Fruit fly (Drosophila melanogaster) Kc167 (cell line): ENCODE measurements around the gene mrt.

Experiments
- Myc ChIP-seq: fragments of >200 bp; optimal IDR thresholded peaks from 2 replicates; lab custom pipeline; 2017; ENCODE audit warnings: missing external identifiers
- Sin3A ChIP-seq: fragments of >200 bp; optimal IDR thresholded peaks from 2 replicates; lab custom pipeline; 2018; ENCODE audit warnings: missing external identifiers
- h ChIP-seq: fragments of >200 bp; optimal IDR thresholded peaks from 3 replicates; lab custom pipeline; 2018; ENCODE audit warnings: missing external identifiers
- insv ChIP-seq: fragments of >200 bp; optimal IDR thresholded peaks from 3 replicates; lab custom pipeline; 2018; ENCODE audit warnings: missing external identifiers
- psq ChIP-seq: fragments of >200 bp; optimal IDR thresholded peaks from 2 replicates; lab custom pipeline; 2017; ENCODE audit warnings: missing external identifiers
- ttk ChIP-seq: sonication (Bioruptor generic); optimal IDR thresholded peaks from 2 replicates; lab custom pipeline; 2017; ENCODE audit warnings: missing external identifiers

mrt gene

dm6 chr3R:27279478-27279877 is 3.0 kb downstream of the mrt start:
- TF ChIP-seq h (lab: Kevin White, UChicago) (no peak), psq (lab: Kevin White, UChicago) (no peak), ttk (lab: Kevin White, UChicago) (peak; percentile 97), Sin3A (no peak)

- no peak for TF ChIP-seq psq (lab: Kevin White, UChicago)
- no peak for TF ChIP-seq insv (lab: Kevin White, UChicago)
- TF ChIP-seq ttk (lab: Kevin White, UChicago): no peak
- TF ChIP-seq h (lab: Kevin White, UChicago): no peak
- TF ChIP-seq Myc (lab: Kevin White, UChicago): no peak
- TF ChIP-seq Sin3A: no peak
Measured at dm6 chr3R:27274533-27275447, 7.7 kb downstream of the mrt start, which contains the start of gene CG5938. Gene CG5938, plus strand, starts transcription at chr3R:27274794.

DNA sequence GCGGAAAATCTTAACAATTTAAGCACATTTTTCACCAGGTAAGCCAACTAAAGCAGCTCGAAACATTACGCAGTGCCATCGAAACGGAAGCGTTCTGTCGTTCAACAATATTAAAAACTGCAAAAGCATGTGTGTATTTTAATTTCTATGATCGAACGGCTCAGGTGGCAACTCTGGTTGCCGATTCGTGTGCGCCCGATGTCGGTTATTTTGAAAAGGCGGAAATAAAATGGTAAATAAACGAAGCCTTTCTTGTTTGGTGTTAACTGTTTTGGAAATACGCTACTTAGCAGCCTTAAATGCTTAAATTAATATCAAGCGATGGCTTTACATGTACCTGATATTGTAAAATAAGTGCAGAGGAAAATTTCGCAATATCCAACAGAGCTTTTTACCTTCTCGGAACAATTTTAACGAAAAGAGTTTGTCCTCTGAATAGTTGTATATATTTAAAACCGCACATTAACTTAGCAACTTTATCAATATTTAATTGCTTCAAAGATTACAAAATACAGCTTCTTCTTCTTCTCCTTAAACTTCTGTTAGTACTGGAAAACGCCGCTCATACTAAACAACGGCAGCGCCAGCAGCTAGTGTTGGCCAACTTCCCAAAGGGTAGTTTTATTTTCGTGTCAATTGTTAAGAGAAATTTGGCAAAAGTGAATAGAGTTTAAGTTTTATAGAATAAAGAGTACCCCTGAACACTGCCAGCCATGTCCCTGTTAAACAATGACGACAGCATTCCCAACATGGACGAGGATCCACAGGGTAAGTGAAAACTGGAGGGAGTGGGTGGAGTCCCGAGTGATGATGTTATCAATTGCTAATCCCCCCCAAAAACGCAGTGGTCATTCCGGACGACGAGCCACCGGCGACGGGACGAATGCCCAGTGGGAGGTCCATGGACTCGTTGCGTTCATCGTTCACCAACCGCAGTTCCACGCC is 9.1 kb downstream of the mrt start, which contains the start of gene CG5934:
TSS of gene CG5934 (plus strand) at position 588 of the 945 bp plus-strand sequence.
- TF ChIP-seq h (lab: Kevin White, UChicago) (no peak), psq (lab: Kevin White, UChicago) (no peak), insv (lab: Kevin White, UChicago) (no peak), ttk (lab: Kevin White, UChicago) (no peak), Myc (lab: Kevin White, UChicago) (no peak), Sin3A (no peak)

- no peak for TF ChIP-seq ttk (lab: Kevin White, UChicago)
Measured at dm6 chr3R:27272233-27272632, 10.2 kb downstream of the mrt start.

DNA sequence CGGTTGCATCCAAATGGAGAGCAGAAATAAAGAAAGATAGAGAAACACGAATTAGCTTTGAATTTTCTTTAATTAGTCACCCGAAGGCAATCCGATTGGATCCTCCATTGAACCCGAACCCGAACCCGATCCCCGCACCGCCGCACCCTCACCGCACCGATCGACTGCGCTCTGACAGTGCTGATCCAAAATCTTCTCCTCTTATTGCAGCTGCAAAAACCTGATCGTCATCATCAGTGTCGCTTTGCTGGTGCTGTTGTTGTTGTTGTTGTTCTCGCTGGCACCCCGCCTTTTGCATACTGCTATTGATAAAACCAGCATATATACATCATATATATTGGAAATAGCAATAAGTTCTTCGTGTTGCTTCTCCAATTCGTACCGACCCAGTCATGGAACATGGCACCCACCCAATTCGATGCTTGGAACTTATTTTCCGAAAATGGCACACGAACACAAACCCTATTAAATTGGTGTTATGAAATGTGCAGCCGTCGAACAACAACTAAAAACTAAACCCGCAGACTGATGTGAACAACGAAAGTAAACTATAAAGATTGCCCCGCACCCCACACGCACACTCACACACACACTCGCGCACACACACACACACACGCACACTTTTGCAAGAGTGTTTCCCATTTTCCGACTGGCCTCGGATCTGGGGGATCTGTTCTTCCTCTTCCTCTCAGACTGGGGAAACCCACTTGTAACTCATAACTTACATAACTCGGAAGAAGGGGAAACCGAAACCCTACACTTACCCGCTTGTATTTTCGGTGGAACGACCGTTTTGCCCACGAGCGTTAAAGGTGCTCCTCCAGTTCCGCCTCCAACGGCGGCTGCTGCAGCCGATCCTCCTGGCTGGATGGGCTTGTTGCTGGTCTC is 11.8 kb downstream of the mrt start:
- TF ChIP-seq psq (lab: Kevin White, UChicago) (no peak), ttk (lab: Kevin White, UChicago) (peak; percentile 94)

dm6 chr3R:27265330-27265729 is 17.1 kb downstream of the mrt start, which contains the start of the genes CG14262 and CG14260:
Gene CG14262, minus strand, starts transcription at chr3R:27265430.
Gene CG14260, plus strand, starts transcription at chr3R:27265457.
- TF ChIP-seq Myc (lab: Kevin White, UChicago) (no peak), h (lab: Kevin White, UChicago) (no peak), insv (lab: Kevin White, UChicago) (no peak), Sin3A (no peak), psq (lab: Kevin White, UChicago) (no peak), ttk (lab: Kevin White, UChicago) (no peak)

dm6 chr3R:27263434-27264215 is 18.8 kb downstream of the mrt start, which contains the start of gene woc:
Gene woc, minus strand, starts transcription at chr3R:27264055.
- TF ChIP-seq insv (lab: Kevin White, UChicago): no peak
- no peak for TF ChIP-seq Sin3A
- TF ChIP-seq h (lab: Kevin White, UChicago): no peak
- no peak for TF ChIP-seq psq (lab: Kevin White, UChicago)
- no peak for TF ChIP-seq Myc (lab: Kevin White, UChicago)
- TF ChIP-seq ttk (lab: Kevin White, UChicago): no peak

dm6 chr3R:27253921-27254376 is 28.5 kb downstream of the mrt start:
- TF ChIP-seq ttk (lab: Kevin White, UChicago) (no peak), Myc (lab: Kevin White, UChicago) (no peak), psq (lab: Kevin White, UChicago) (no peak), h (lab: Kevin White, UChicago) (no peak), Sin3A (no peak), insv (lab: Kevin White, UChicago) (no peak)

dm6 chr3R:27253136-27253920 is 29.1 kb downstream of the mrt start, which contains the start of gene pll:
Gene pll, minus strand, starts transcription at chr3R:27253182.
- TF ChIP-seq psq (lab: Kevin White, UChicago) (no peak), Myc (lab: Kevin White, UChicago) (no peak), ttk (lab: Kevin White, UChicago) (no peak), insv (lab: Kevin White, UChicago) (no peak), Sin3A (no peak), h (lab: Kevin White, UChicago) (no peak)
